Fruit fly (Drosophila melanogaster) S2 (cell line): Measurements from ENCODE around the gene rtet.
A peak's percentile ranks its signal among the peaks of the same experiment; 100 is the strongest.

Experiments used
- CG8478 ChIP-seq: fragments of >200 bp; optimal IDR thresholded peaks from 2 replicates; lab custom pipeline; 2018
- CTCF ChIP-seq, 2 experiments: fragments of >200 bp; optimal IDR thresholded peaks; 2 replicates each; lab custom pipeline; 2018

The rtet gene

DNA sequence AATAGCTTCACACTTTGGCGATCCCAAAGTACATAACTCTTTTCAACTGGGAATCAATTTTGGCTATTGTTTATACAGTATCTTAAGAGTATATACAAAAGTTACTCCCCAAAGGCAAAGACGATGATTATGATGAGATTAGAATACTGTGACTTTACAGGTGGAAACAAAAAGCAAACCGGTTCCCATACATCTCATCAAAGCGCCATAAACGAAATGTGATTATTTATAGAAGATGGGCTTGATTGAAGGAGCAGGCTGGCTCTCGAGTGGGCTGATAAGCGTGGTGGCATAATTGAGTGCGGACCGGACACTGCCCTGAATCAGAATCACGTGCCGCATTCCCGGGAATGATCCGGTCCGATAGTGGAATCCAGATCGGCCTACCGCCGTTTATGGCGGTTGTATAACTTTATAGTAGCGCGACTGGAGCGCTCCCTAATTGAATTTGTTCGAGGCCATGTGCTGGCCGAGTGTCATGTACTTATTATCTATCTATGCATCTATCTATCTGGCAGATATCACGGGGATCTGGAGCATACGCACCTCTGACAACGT, 36.2 kb upstream of the rtet start:
- TF ChIP-seq CTCF (optimal IDR thresholded peaks at IDR 0.05; lab: Kevin White, UChicago) (no peak), CG8478 (lab: Kevin White, UChicago) (no peak)

DNA sequence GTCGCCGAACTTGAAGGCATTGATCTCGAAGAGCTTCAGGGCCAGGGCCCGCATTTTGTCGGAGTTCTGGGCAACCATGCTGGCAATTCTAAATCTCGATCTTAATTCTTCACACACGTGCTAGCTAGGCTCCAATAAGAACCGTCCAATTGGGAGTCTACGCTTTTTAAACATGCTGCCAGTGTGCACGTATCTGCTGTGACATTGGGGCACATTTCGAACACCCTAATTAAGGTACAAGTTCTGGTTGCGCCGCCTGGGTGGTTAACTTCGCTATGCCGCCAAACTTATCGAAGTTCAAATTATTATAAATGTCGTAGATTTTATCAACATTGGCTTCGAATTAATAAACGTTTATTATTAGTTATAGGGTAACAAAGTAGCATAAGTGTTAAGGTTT, 35.1 kb upstream of the rtet start, which contains the start of gene r-l:
Gene r-l (minus strand): TSS at position 179 of the 400 bp plus-strand sequence.
- TF ChIP-seq CTCF (optimal IDR thresholded peaks at IDR 0.05; lab: Kevin White, UChicago) (peak; percentile 30 to 49), CG8478 (lab: Kevin White, UChicago) (no peak)

DNA sequence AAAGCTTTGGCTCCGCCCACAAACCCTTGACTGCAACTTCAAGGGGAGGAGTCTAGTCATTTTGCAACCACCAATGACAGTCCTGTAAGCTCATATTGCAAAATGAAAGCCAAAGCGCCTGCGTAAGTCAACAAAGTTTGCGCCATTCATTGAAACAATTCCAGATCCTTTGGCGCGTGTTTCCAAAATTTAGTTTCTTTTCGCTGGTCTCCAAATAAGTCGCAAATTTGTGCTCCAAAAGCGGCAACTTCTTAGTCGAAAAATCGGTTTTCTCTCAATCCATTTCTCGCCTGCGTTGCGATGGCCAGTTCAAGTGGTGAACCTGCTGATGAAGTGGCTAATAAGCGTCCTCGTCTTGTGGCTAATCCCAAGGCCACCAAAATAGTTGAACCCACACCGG, 34.5 kb upstream of the rtet start, which contains the start of gene dmrt93B:
Gene dmrt93B (plus strand): TSS at position 301 of the 400 bp plus-strand sequence.
- TF ChIP-seq CTCF (optimal IDR thresholded peaks at IDR 0.05; lab: Kevin White, UChicago) (no peak), CG8478 (lab: Kevin White, UChicago) (no peak)

DNA sequence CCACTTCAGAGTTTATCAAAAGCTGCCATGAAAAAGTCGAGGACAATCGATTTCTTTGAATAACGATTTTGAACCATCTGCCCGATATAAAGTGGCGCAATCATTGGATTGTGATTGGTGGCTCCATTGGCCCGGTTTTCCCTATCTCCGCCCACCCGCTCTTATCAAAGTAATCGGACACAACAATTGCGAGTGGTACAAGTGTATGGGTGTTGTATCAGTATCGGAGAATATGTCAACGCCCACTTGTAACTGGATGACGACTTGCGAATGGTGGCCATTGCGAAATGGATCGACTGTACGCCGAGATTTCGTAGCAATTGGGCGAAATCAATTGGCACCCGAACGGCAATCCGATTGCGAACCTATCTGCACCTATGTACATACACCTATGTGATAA, 30.7 kb upstream of the rtet start:
- TF ChIP-seq CG8478 (lab: Kevin White, UChicago): no peak
- no peak for TF ChIP-seq CTCF (optimal IDR thresholded peaks at IDR 0.05; lab: Kevin White, UChicago)

DNA sequence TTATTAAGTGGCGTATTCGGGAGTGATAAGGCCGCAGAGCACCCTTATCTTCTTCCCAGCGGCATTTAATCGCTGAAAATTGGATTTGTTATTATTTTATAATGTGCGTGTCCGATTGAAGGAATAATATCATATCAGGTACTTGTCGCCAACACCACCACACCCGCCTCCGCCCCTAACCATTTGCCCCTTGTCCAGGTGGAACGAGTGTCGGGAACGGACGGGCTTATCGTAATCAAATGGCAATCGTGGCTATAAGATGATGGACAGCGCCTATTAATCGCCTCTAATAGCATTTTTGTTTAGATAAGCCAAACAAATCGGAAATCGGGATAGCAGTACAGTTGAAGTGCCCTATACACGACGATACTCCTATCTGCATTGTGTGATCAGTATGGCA, 30.0 kb upstream of the rtet start:
- TF ChIP-seq CG8478 (lab: Kevin White, UChicago): no peak
- no peak for TF ChIP-seq CTCF (optimal IDR thresholded peaks at IDR 0.05; lab: Kevin White, UChicago)

DNA sequence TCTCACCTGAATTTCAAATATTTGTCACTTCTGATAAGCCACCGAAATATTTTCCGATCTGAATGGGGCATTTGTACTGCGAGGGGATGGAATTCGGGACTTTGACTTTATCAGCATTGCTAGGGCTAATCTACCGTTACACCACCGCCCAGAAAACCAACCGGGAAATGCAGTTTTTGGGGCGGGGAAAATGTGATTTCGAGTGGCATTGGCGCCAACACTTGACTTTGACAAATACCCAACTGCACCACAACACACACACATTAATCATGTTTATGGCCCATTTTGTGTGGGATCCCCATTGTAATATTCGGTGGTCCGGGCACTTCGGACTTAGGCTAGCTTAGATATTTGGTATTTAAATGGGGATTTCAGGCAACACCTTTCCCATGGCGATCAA, 29.3 kb upstream of the rtet start:
- TF ChIP-seq CTCF (optimal IDR thresholded peaks at IDR 0.05; lab: Kevin White, UChicago) (no peak), CG8478 (lab: Kevin White, UChicago) (no peak)

DNA sequence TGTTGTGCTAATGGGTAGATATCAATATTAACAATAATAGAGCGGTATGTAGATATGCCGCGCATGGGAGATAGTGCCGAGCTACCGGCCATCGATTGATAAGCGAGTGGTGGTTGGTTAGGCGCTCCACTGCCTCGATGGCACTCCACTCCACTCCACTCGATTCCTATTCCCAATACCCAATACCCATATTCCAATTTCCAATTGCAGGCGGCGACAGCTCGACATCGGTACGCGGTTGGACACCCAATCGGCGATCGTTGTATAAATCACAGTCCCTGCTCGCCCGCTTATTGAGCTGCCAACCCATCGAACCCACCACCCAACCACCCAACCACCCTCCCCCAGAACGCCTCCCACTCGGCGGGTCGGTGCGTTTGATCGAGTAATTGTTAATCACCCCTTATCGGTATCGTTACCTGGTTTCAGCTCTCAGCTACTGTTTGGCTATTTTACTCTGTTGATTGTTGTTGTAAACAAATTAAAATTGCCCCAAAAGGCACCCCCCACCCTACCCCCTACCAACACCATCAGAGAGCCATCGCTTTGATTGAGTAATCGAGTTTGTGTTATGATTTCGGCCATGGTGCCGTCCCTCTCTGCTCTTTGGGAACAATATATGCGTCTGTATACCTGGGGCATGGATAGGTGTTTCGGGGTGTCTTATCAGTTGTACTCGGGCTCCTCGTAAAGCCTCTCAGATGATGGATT, 27.2 kb upstream of the rtet start, which contains the start of gene HHEX:
Gene HHEX (minus strand): TSS at position 51 of the 711 bp plus-strand sequence.
- TF ChIP-seq CG8478 (lab: Kevin White, UChicago): no peak
- TF ChIP-seq CTCF (optimal IDR thresholded peaks at IDR 0.05; lab: Kevin White, UChicago): no peak

DNA sequence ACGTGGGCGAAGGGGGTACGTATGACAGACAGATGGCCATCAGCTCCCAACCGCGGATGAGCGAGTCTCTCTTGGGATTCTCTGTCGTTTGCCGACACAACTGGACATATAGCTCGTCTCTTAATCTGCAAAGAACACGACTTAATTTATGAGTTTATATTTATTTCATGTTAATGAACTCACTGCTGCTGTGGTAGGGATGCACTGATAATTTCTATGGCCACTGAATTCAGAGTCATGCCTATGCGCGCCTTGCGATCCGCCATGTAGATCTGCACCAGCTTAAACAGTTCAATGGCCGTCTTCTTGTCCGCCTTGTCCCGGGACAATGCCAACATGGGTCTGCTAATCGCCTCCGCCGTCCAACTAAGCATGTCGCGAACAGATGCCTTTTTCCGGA, 23.3 kb upstream of the rtet start:
- no peak for TF ChIP-seq CG8478 (lab: Kevin White, UChicago)
- no peak for TF ChIP-seq CTCF (optimal IDR thresholded peaks at IDR 0.05; lab: Kevin White, UChicago)

DNA sequence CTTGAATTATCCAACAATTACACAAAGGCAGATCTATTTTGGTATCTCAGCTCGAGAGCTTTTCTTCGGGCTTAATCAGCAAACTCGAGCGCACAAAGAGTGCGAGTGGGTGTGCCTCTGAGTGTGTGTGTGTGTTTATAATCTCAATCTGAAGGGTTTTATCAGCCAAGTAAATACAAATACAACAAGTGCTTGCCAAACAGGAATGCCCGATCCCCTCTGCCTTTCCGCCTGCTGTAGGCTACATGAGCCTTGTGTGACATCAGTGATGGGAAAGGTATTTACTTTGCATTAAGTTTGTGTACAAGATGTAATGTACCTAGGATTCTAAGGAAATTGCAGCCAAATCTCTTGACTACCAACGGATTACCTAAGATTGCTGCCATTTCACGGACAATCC, 18.8 kb upstream of the rtet start:
- TF ChIP-seq CTCF (optimal IDR thresholded peaks at IDR 0.05; lab: Kevin White, UChicago): no peak
- TF ChIP-seq CG8478 (lab: Kevin White, UChicago): no peak

DNA sequence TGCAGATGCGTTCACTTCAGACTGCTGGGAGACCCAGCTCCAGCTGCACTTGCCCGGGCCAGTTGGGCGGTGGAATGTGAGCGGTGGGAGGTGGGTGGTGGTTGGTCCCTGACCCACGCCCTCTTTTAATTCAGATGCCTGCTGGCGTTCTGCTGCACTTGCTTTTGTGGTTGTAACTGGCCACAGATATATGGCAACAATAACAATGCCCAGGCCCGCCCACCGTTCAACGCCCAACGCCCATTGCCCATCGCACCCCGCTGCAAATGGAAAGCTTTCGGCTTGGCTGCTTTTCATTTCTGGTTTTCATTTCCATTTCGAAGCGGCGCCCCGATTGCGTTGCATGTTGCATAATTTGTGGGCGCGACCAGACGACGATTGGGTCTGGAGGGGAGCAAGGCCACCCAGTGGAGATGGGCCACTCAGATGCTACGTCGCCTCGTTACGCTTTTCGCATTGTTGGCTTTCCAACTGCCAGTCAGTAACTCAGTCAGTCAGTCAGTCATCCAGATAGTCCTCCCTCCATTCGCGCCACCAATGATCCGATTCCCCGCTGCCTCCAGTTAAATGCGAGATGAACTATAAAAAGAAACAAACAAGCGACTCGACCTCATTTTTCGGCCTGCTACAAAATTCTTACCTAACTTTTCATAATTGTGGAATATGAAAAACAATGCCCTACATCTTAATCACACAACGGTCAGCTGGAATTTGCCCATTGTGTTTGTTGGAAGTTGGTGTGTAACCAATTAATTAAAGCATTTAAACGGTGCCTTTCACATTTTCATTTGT, 17.8 kb upstream of the rtet start:
- TF ChIP-seq CTCF (optimal IDR thresholded peaks at IDR 0.05; lab: Kevin White, UChicago) (no peak), CG8478 (lab: Kevin White, UChicago) (no peak)

DNA sequence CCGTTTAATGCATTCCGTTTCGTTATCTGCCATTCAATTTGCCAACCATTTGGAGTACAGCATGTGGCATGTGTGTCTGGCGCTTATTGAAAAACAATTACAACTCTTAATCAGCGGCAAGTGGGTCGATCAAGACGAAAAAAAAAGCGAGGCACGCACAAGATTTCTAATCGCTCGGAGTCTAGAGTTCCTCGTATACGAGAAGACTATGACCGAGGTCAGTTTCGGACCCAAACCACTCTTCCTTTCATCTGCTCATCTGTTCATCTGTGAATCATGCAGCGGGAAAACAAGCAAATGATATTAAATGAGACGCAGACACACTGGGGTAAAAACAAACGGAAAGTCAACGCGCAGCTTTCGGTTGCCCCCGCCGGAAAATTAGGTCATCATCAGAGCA, 16.7 kb upstream of the rtet start:
- TF ChIP-seq CTCF (optimal IDR thresholded peaks at IDR 0.05; lab: Kevin White, UChicago) (no peak), CG8478 (lab: Kevin White, UChicago) (no peak)

DNA sequence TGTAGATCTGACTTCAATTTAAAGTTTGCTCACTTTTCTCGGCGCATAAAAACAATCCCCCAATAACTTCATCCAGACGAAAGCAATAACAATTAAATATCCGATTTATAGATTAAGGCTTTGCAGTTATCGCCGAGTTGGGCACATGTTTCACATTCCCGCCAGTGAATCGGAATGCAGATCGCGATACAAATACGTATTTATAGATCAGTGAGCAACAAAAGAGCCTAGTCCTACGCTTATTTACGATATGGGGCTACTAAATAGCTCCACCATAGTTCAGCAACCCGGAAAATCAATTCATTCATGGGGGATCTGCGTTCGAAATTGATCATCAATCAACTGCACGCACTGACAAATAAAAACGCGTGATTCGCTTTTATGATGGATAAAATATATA, 16.2 kb upstream of the rtet start:
- TF ChIP-seq CG8478 (lab: Kevin White, UChicago): no peak
- TF ChIP-seq CTCF (optimal IDR thresholded peaks at IDR 0.05; lab: Kevin White, UChicago): no peak

DNA sequence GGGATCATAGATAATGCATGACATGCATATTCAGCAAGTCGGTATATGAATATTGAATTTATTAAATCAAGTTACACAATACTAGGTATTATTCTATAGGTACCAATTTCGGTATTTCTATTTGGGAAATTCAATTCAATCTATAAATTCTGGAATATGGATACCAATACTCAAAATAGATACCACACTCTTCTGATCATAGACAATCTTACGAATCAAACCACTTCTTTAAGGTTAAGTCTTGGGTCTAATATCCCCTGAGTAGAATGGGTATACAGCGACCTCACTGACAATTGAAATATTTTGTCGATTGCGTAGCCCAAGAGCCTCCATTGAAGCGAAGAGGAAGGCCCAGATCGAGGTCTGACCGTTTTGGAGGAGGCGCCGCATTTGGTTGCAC, 15.4 kb upstream of the rtet start:
- TF ChIP-seq CG8478 (lab: Kevin White, UChicago): no peak
- no peak for TF ChIP-seq CTCF (optimal IDR thresholded peaks at IDR 0.05; lab: Kevin White, UChicago)

DNA sequence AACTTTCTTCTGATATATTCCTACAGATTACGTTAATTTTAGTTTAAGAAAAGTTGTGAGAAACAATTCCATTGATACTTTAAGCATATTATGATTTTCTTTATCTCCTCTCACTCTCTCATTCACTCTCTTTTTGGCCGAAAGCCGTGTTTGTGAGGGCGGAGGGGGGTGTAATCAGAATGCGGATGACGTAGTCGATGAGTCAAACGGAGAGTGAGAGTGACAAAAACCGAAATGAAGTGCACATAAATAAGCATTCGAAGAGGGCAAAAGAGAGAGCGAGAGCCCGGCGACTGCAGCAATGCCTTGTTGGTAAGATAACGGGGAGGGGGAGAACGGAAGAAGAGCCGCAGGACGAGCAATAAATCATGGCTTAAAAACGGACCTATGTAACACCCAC, 14.0 kb upstream of the rtet start:
- TF ChIP-seq CTCF (optimal IDR thresholded peaks at IDR 0.05; lab: Kevin White, UChicago): no peak
- TF ChIP-seq CG8478 (lab: Kevin White, UChicago): no peak
